Fruit fly (Drosophila melanogaster): ENCODE results near the gene Klp31E.
A peak's percentile ranks its signal among the peaks of the same experiment; 100 is the strongest.

Gene Klp31E

DNA sequence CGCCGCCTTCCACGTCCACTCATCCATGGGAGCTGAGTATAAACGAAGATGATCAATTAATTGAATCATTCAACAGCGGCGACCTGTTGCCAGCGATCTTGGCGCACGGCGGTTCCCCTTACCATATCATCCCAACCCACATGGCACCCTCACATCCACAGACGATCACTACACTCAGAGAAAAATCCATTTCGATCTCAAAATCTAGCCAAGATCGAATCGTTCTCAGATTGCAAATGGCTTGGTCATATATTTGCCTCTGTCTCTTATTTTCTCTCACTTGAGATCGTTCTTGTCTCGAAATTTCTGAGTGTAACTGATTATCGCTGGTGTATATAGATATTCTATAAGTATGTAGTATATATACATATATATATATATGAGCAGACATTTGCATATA is 54.6 kb downstream of the Klp31E start (continued):
- TF ChIP-seq row (GFP tag; IDR thresholded peaks at IDR 0.05) (peak; percentile 81), ato (GFP tag; IDR thresholded peaks at IDR 0.05; ENCODE audit: partially characterized antibody) (no peak), Awh (GFP tag; IDR thresholded peaks at IDR 0.05) (peak; percentile 58), CG4617 (GFP tag; optimal IDR thresholded peaks at IDR 0.05; ENCODE audit: borderline replicate concordance) (no peak), Six4 (GFP tag; optimal IDR thresholded peaks at IDR 0.05) (peak; percentile 18), Fer1 (GFP tag; optimal IDR thresholded peaks at IDR 0.05) (peak; percentile 63), fd3F (GFP tag; optimal IDR thresholded peaks at IDR 0.05) (peak; percentile 33), CG4820 (GFP tag; optimal IDR thresholded peaks at IDR 0.05) (peak; percentile 44), CG6654 (GFP tag; optimal IDR thresholded peaks at IDR 0.05) (peak; percentile 15), CG9932 (GFP tag; IDR thresholded peaks at IDR 0.05) (peak; percentile 73), sob (GFP tag; IDR thresholded peaks at IDR 0.05) (peak; percentile 57; the same call in 1 of the 2 replicates), fu2 (GFP tag; optimal IDR thresholded peaks at IDR 0.05) (no peak), CG8281 (tag; optimal IDR thresholded peaks at IDR 0.05) (peak; percentile 3), zen (tag; optimal IDR thresholded peaks at IDR 0.05) (no peak), NFAT (GFP tag; IDR thresholded peaks at IDR 0.05) (peak; percentile 78), CG14965 (GFP tag; optimal IDR thresholded peaks at IDR 0.05; ENCODE audit: borderline replicate concordance) (no peak), org-1 (GFP tag; optimal IDR thresholded peaks at IDR 0.05) (peak; percentile 20), Hmx (GFP tag; optimal IDR thresholded peaks at IDR 0.05) (no peak), Aef1 (GFP tag; IDR thresholded peaks at IDR 0.05) (peak; percentile 63), TFAM (GFP tag; optimal IDR thresholded peaks at IDR 0.05) (no peak), CG1647 (GFP tag; optimal IDR thresholded peaks at IDR 0.05) (no peak), ind (GFP tag; optimal IDR thresholded peaks at IDR 0.05) (peak; percentile 65), Dip3 (GFP tag; optimal IDR thresholded peaks at IDR 0.05) (no peak), btn (GFP tag; optimal IDR thresholded peaks at IDR 0.05) (no peak), CG7786 (GFP tag; optimal IDR thresholded peaks at IDR 0.05) (peak; percentile 42), CG13624 (GFP tag; optimal IDR thresholded peaks at IDR 0.05) (peak; percentile 10), CG7963 (GFP tag; IDR thresholded peaks at IDR 0.05; ENCODE audit: partially characterized antibody) (no peak), chm (GFP tag; IDR thresholded peaks at IDR 0.05) (0 out of 2 replicates have a peak, but pooled peaks have one; percentile 55), chif (GFP tag; optimal IDR thresholded peaks at IDR 0.05) (peak; percentile 6 to 8), Sry-δ (GFP tag; optimal IDR thresholded peaks at IDR 0.05) (no peak), CG13424 (tag; optimal IDR thresholded peaks at IDR 0.05) (peak; percentile 67), GATAe (GFP tag; conservative IDR thresholded peaks at IDR 0.05) (no peak), C15 (GFP tag; IDR thresholded peaks at IDR 0.05) (no peak), phol (tag; optimal IDR thresholded peaks at IDR 0.05) (peak; percentile 44), Trl (optimal IDR thresholded peaks at IDR 0.05) (no peak), Trl (GFP tag; optimal IDR thresholded peaks at IDR 0.05) (peak; percentile 38), CG10979 (tag; optimal IDR thresholded peaks at IDR 0.05) (peak; percentile 44), ro (GFP tag; IDR thresholded peaks at IDR 0.05) (no peak), CG10274 (GFP tag; optimal IDR thresholded peaks at IDR 0.05) (no peak), CG17829 (tag; optimal IDR thresholded peaks at IDR 0.05) (peak; percentile 37), zfh2 (GFP tag; optimal IDR thresholded peaks at IDR 0.05) (peak; percentile 5), Gsc (GFP tag; IDR thresholded peaks at IDR 0.05) (no peak), Xrp1 (GFP tag; IDR thresholded peaks at IDR 0.05) (peak; percentile 64), NC2α (GFP tag; optimal IDR thresholded peaks at IDR 0.05) (no peak), hkb (optimal IDR thresholded peaks at IDR 0.05) (no peak), hkb (GFP tag; IDR thresholded peaks at IDR 0.05) (peak; percentile 65), B-H1 (GFP tag; IDR thresholded peaks at IDR 0.05) (peak; percentile 35; the same call in 2 of the 3 replicates), CG4404 (GFP tag; IDR thresholded peaks at IDR 0.05) (no peak), CG14441 (GFP tag; IDR thresholded peaks at IDR 0.05) (peak; percentile 73), lola (GFP tag; optimal IDR thresholded peaks at IDR 0.05) (no peak), bowl (GFP tag; IDR thresholded peaks at IDR 0.05) (peak; percentile 28; the same call in 1 of the 2 replicates), sug (tag; optimal IDR thresholded peaks at IDR 0.05) (peak; percentile 26), CG8089 (GFP tag; optimal IDR thresholded peaks at IDR 0.05) (no peak)

Data from whole organism, embryonic.